Worm (Caenorhabditis elegans) whole organism, early embryonic: Measurements from ENCODE around the gene mrck-1.

Experiments used
- B0310.2 ChIP-seq: sonication (generic microtip); optimal IDR thresholded peaks from 2 replicates; lab custom pipeline; 2016; ENCODE audit warnings: mild to moderate bottlenecking, missing genetic modification characterization, missing compliant biosample characterization
- F13C5.2 ChIP-seq: sonication (generic microtip); optimal IDR thresholded peaks from 2 replicates; lab custom pipeline; 2017; ENCODE audit warnings: mild to moderate bottlenecking, missing genetic modification characterization, inconsistent platforms, missing compliant biosample characterization
- aly-1 ChIP-seq: sonication (generic microtip); optimal IDR thresholded peaks from 2 replicates; lab custom pipeline; 2016; ENCODE audit warnings: missing genetic modification characterization, missing compliant biosample characterization
- ama-1 ChIP-seq: fragments of 150-350 bp; optimal IDR thresholded peaks from 2 replicates; lab custom pipeline; 2014
- ceh-13 ChIP-seq: fragments of 200-800 bp; sonication (Bioruptor generic); optimal IDR thresholded peaks from 2 replicates; lab custom pipeline; 2018; ENCODE audit warnings: mild to moderate bottlenecking, missing genetic modification characterization, missing compliant biosample characterization
- ceh-36 ChIP-seq: sonication (generic microtip); optimal IDR thresholded peaks from 2 replicates; lab custom pipeline; 2016; ENCODE audit warnings: missing genetic modification characterization, inconsistent platforms, missing compliant biosample characterization
- ets-7 ChIP-seq: sonication (generic microtip); optimal IDR thresholded peaks from 2 replicates; lab custom pipeline; 2016; ENCODE audit warnings: missing genotype, missing genetic modification characterization, missing compliant biosample characterization
- flt-1 ChIP-seq: fragments of 200-800 bp; sonication (Bioruptor generic); IDR thresholded peaks from 2 replicates; pipeline ENCODE4 v1.3.6; 2022; ENCODE audit warnings: missing genetic modification characterization, missing compliant biosample characterization
- hmbx-1 ChIP-seq: sonication (generic microtip); optimal IDR thresholded peaks from 2 replicates; lab custom pipeline; 2016; ENCODE audit warnings: mild to moderate bottlenecking, missing genetic modification characterization, missing compliant biosample characterization
- hnd-1 ChIP-seq: sonication (generic microtip); optimal IDR thresholded peaks from 2 replicates; lab custom pipeline; 2016; ENCODE audit warnings: missing genetic modification characterization, missing compliant biosample characterization
- pes-1 ChIP-seq: fragments of 200-800 bp; sonication (Bioruptor generic); IDR thresholded peaks from 2 replicates; pipeline ENCODE4 v1.3.6; 2022; ENCODE audit warnings: missing genetic modification reagents, missing genetic modification characterization, missing compliant biosample characterization
- sea-1 ChIP-seq: fragments of 200-800 bp; sonication (Bioruptor generic); conservative IDR thresholded peaks from 2 replicates; pipeline ENCODE4 v1.3.6; 2022; ENCODE audit warnings: missing genetic modification characterization, missing compliant biosample characterization

ce11 chrV:6230629-6231229, 36.4 kb downstream of the mrck-1 start:
- TF ChIP-seq ets-7 (no peak), sea-1 (GFP tag; lab: Robert Waterston, UW) (no peak), ama-1 (no peak), ceh-13 (no peak), aly-1 (tag; lab: Kevin White, UChicago) (no peak), F13C5.2 (tag; lab: Kevin White, UChicago) (no peak), hnd-1 (tag; lab: Kevin White, UChicago) (no peak), flt-1 (GFP tag; lab: Robert Waterston, UW) (no peak), B0310.2 (tag; lab: Kevin White, UChicago) (no peak), ceh-36 (tag; lab: Kevin White, UChicago) (no peak), pes-1 (GFP tag; lab: Robert Waterston, UW) (no peak), hmbx-1 (no peak)
